Fruit fly (Drosophila melanogaster) whole organism: ENCODE data around the gene CG15506.

ENCODE experiments used
- CG8478 ChIP-seq: fragments of >200 bp; optimal IDR thresholded peaks from 2 replicates; lab custom pipeline; 2018; ENCODE audit warnings: inconsistent platforms
- Dll ChIP-seq: fragments of >200 bp; optimal IDR thresholded peaks from 2 replicates; lab custom pipeline; 2017
- EcR ChIP-seq, 2 experiments: fragments of >200 bp; optimal IDR thresholded peaks; 2 replicates each; lab custom pipeline; 2017; ENCODE audit warnings: missing biosample characterization in 2 of 2, missing genetic modification characterization in 2 of 2, missing genetic modification reagents in 2 of 2
- pan ChIP-seq: fragments of >200 bp; optimal IDR thresholded peaks from 2 replicates; lab custom pipeline; 2017
- psq ChIP-seq: fragments of >200 bp; optimal IDR thresholded peaks from 2 replicates; lab custom pipeline; 2017
- usp ChIP-seq: fragments of >200 bp; optimal IDR thresholded peaks from 2 replicates; lab custom pipeline; 2017; ENCODE audit warnings: missing biosample characterization, missing genetic modification characterization, mixed read lengths

Gene CG15506

DNA sequence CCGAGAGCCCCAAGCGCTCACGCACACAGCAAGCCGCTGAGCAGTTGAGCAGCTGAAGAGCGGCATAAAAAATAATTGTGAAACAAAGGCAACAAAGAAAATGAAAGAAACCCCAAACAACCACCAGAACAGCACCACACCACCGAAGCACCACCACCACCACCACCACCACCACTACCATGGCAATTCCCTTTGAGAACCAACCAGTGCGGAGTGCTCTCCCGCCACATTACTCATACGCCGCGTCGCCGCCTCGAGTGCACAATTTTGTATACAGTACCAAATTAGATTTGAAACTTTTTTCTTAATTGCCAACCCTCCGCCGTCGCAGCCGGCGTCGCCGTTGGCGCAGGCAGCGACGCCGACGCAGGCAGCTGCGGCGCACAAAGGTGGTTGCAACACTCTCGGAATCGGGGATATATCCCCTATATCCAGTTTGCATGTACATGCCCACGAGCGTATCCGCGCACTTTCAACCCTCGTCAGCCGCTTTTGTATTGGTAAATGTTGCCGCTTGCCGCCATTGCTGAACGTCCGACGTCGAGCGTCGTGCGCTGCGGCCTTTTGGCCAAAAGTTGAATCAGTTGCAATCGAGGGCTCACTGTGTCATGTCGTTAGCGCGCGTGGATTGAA lies 26.3 kb upstream of the CG15506 start, which contains the start of gene dmrt99B:
Gene dmrt99B (plus strand): TSS at position 583 of the 633 bp plus-strand sequence.
- no peak for TF ChIP-seq CG8478 (lab: Kevin White, UChicago)
- no peak for TF ChIP-seq Dll (lab: Kevin White, UChicago)
- no peak for TF ChIP-seq usp (GFP tag; lab: Kevin White, UChicago)

DNA sequence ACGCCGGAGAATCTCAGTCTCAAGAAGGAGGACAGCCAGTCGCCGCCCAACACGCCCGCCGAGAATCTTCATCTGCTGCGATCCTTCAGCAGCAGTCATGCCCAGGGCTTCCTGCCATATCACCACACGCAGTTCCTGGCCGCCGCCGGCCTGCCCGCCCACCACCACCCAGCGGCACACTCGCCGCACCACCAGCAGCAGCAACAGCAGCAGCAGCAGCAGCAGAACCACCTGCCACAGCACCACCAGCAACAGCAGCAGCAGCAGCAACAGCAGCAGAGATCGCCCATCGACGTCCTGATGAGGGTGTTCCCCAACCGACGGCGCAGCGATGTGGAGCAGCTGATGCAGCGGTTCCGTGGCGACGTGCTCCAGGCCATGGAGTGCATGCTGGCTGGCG lies 22.7 kb upstream of the CG15506 start:
- TF ChIP-seq pan = no peak
- no peak for TF ChIP-seq EcR (GFP tag; optimal IDR thresholded peaks at IDR 0.05; lab: Kevin White, UChicago)
- TF ChIP-seq Dll (lab: Kevin White, UChicago) = no peak
- TF ChIP-seq CG8478 (lab: Kevin White, UChicago) = no peak
- no peak for TF ChIP-seq usp (GFP tag; lab: Kevin White, UChicago)
- no peak for TF ChIP-seq psq

DNA sequence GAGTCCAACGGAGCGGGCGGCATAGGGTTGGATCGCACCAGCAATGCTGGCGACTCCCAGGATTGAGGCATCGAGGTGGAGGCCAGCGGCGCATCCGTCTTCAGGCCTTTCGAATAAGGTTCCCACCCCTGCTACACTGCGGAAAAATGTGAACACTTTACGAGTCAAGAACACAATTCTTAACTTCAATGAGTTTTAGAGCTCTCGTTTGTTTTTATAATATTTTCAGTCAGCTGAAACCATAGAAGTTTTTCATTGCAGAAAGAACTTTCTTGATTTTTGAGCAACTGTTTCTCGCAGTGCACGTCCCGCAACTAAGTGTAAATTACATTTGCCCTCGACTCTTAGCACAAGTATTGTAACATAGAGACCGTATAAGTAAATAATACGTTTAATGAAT lies 22.1 kb upstream of the CG15506 start:
- no peak for TF ChIP-seq pan
- no peak for TF ChIP-seq psq
- TF ChIP-seq usp (GFP tag; lab: Kevin White, UChicago) = no peak
- TF ChIP-seq Dll (lab: Kevin White, UChicago) = no peak
- no peak for TF ChIP-seq EcR (GFP tag; optimal IDR thresholded peaks at IDR 0.05; lab: Kevin White, UChicago)
- TF ChIP-seq CG8478 (lab: Kevin White, UChicago) = no peak

DNA sequence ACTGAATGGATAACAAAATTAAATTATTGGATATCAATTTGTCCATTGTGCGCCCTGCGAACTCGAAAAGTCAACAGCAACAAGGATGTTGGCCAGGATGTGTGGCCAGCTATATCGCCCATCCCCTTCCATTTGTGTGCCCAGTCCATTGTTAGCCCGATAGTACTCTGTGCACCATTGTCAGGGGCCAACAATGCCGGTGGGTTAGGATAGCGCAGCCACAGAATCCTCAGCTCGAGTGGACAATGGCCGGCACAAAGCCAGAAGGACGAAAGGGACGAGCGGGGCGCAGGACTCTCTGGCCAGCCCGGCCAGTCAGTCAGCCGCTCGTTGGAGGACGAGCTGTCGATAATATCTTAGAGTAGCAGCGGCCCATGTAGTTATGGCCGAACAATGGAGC lies 20.6 kb upstream of the CG15506 start:
- no peak for TF ChIP-seq EcR (GFP tag; optimal IDR thresholded peaks at IDR 0.05; lab: Kevin White, UChicago)
- TF ChIP-seq pan = no peak
- TF ChIP-seq usp (GFP tag; lab: Kevin White, UChicago) = no peak
- TF ChIP-seq CG8478 (lab: Kevin White, UChicago) = no peak
- no peak for TF ChIP-seq psq
- TF ChIP-seq Dll (lab: Kevin White, UChicago) = no peak

DNA sequence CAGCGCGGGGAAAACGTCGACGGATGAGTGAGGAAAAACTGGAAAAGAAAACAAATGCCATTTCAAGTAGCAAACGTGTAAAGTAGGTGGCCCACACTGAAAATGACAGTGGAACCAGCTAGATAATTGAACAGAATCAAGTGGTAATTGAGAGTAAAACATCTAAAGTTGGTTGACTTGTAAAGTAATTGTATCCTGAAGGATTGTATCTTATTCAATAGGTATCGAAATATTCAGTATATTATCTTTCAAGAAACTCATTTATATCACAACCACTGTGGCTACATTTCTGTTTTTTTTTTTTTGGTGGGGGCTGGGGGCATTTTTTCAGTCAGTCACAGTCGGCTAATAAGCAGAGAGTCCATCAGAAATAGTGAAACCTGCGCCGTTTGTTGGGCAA lies 19.2 kb upstream of the CG15506 start:
- TF ChIP-seq EcR (GFP tag; optimal IDR thresholded peaks at IDR 0.05; lab: Kevin White, UChicago) = no peak
- TF ChIP-seq pan = no peak
- no peak for TF ChIP-seq CG8478 (lab: Kevin White, UChicago)
- TF ChIP-seq psq = no peak
- TF ChIP-seq Dll (lab: Kevin White, UChicago) = no peak
- no peak for TF ChIP-seq usp (GFP tag; lab: Kevin White, UChicago)

DNA sequence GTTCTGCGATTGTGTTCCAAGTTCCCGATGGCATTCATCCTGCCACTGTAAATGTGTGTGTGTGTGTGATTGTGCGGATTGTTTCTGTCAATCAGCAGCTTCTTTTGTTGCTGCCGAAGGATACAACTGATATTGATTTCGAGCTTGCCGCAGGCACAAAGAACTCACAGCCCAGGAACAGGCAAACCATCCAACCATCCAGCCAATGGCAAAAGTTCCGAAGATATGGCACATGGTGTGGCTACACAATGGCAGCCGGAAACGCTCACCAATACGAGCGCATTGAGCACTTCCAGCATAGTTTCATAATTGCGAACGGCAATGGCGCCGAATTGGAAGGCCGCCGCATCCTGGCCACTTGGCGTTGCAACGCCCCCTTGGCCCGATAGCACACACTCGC lies 16.7 kb upstream of the CG15506 start:
- TF ChIP-seq psq = no peak
- no peak for TF ChIP-seq CG8478 (lab: Kevin White, UChicago)
- no peak for TF ChIP-seq EcR (GFP tag; optimal IDR thresholded peaks at IDR 0.05; lab: Kevin White, UChicago)
- TF ChIP-seq usp (GFP tag; lab: Kevin White, UChicago) = no peak

DNA sequence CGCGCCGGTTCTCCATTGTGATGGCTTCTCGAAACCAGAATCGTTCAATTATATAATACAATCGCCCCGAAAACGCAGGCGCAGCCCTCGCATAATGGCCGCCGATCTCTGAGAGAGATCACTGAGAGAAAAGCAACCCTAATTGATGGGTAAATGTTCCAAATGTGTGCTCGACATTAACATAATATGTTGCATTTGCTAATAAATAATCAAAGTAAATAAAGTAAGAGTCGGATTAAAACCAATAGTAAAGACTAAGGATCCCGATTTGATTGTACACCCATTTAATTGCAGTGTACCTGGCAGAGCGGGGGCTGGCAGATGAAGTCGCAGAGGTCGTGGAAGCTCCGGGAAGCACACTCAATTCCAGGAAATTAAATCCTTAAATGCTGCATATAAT lies 13.9 kb upstream of the CG15506 start:
- TF ChIP-seq CG8478 (lab: Kevin White, UChicago) = no peak
- no peak for TF ChIP-seq pan
- no peak for TF ChIP-seq EcR (GFP tag; optimal IDR thresholded peaks at IDR 0.05; lab: Kevin White, UChicago)
- no peak for TF ChIP-seq Dll (lab: Kevin White, UChicago)
- TF ChIP-seq psq = no peak
- no peak for TF ChIP-seq usp (GFP tag; lab: Kevin White, UChicago)

DNA sequence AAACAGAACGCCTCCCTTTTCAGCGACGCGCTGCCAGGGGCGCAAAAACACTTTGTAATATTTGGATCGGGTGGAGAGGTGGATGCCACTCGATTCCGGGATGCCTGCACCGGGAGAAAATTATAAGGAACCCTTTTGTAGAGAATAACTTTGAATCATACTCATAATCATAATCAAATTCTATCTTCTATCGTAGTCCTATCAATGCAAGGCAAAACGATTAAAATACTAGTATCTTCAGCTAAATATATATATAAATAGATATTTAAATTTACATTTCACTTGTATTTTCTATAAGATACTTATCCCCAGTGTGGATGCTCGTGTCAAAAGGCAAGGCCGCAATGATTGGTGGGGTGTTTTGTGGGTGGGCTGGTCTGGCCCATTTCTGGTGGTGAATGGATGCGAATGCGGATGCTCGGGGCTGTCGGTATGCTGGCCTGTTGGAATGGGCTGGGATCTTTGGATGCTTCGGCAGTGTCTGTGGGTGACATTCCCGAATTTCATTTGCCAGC lies 12.6 kb upstream of the CG15506 start:
- TF ChIP-seq psq (no peak), EcR (GFP tag; optimal IDR thresholded peaks at IDR 0.05; lab: Kevin White, UChicago) (no peak), pan (no peak), Dll (lab: Kevin White, UChicago) (no peak), usp (GFP tag; lab: Kevin White, UChicago) (no peak), CG8478 (lab: Kevin White, UChicago) (no peak)

DNA sequence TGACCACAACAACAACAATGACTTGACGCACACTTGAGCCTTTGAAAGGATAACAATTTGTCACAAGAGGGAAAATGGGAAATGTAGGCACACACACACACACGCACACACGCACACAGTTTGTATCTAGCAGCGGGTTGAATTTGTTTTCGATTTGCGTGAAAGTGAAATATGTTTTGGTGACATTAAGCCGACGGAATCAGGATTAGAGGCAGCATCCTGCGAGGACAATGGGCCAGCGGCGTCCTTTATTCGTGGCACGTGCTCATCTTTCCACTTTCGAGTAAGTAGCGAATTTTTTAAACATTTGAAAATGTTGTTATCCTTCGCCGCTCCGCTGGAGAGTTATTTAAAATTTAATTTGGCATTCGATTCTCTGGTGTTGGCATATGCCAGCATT lies 11.2 kb upstream of the CG15506 start:
- TF ChIP-seq CG8478 (lab: Kevin White, UChicago) = no peak
- no peak for TF ChIP-seq psq
- no peak for TF ChIP-seq pan
- TF ChIP-seq usp (GFP tag; lab: Kevin White, UChicago) = no peak
- TF ChIP-seq EcR (GFP tag; optimal IDR thresholded peaks at IDR 0.05; lab: Kevin White, UChicago) = no peak
- TF ChIP-seq Dll (lab: Kevin White, UChicago) = no peak

DNA sequence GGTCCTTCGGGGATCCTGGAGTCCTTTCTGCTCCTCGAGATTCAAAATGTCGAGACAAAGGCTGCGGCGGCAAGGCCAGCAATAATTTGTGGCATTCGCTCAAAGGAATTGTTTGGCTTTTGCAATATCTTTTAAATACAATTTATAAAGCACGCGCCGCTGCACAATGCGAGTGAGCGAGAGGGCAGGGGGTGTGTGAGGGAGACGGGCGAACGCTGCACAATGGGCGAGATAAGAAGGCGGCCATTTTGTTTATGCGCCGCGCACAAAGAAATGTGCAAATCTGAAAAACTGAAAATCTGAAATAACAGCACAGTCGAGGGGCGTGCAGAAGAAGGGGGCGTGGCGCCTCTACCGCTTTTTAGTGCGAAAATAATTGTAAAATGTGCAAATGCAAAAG lies 10.1 kb upstream of the CG15506 start:
- no peak for TF ChIP-seq EcR (GFP tag; optimal IDR thresholded peaks at IDR 0.05; lab: Kevin White, UChicago)
- no peak for TF ChIP-seq CG8478 (lab: Kevin White, UChicago)
- no peak for TF ChIP-seq pan
- TF ChIP-seq usp (GFP tag; lab: Kevin White, UChicago) = no peak
- no peak for TF ChIP-seq psq
- TF ChIP-seq Dll (lab: Kevin White, UChicago) = no peak

DNA sequence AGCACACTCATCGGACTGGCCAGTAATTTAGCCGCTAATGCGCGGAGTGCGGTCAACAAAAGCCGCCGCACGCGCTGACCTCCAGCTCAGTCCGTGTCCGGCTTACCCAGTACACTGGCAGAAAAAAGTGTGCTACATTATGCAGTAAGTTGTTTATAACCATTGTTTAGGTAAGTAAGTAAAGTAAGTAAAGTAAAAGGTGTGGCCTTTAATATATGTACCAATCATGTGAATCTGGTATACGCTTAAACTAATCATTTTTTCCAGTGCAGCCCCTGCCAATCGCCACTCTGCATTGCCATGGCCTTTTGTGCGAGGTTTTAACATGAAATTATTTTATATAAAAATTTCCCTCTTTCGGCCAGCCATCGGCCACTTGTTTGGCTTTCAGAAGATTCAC lies 7.0 kb upstream of the CG15506 start:
- TF ChIP-seq EcR (GFP tag; optimal IDR thresholded peaks at IDR 0.05; lab: Kevin White, UChicago) (no peak), Dll (lab: Kevin White, UChicago) (no peak), usp (GFP tag; lab: Kevin White, UChicago) (no peak), CG8478 (lab: Kevin White, UChicago) (no peak), psq (no peak), pan (no peak)

DNA sequence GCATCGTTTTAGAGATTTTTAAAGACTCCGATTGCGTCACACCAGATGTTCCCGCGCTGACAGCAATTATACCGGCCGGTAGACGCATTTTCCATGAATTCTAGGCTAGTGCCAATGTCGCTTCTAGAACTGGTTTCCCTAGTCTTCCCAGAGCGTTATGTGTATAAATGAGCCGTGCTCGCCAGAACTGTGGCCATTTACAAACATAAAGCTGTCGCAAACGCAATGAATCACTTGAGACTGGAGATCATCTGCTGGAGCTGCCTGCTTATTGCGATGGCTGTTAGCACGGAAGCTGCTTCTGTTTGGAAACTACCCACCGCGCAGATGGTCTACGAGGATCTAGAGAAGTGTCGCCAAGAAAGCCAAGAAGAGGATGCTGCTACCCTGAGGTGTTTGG lies 4.1 kb upstream of the CG15506 start, which contains the start of gene Obp99d:
Gene Obp99d (plus strand): TSS at position 192 of the 400 bp plus-strand sequence.
- no peak for TF ChIP-seq EcR (GFP tag; optimal IDR thresholded peaks at IDR 0.05; lab: Kevin White, UChicago)
- no peak for TF ChIP-seq CG8478 (lab: Kevin White, UChicago)
- TF ChIP-seq usp (GFP tag; lab: Kevin White, UChicago) = no peak
- TF ChIP-seq psq = no peak
- TF ChIP-seq Dll (lab: Kevin White, UChicago) = no peak
- TF ChIP-seq pan = no peak
